Fruit fly (Drosophila melanogaster): ENCODE results near the gene CG42724.

DNA sequence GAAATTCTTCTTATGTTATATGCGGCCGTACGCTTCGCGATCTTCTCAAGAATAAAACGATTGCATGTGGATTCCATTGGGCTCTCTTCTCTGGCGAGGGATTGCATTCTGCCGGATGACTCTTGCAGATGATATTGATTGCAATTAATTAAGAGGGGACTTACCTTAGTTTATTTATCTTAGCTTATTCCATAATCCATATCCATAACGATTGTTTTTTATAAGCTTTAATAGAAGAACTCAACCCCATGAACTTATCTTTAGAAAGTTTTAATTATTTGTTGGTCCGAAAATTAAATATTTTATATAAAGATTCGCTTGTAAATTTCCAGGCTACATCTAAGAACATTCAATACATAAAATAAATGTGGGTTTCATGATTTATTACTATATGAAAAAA, 7.9 kb upstream of the CG42724 start, which contains the start of gene CRAT:
- TF ChIP-seq ara (GFP tag; IDR thresholded peaks at IDR 0.05) (no peak), bcd (GFP tag; optimal IDR thresholded peaks at IDR 0.05) (no peak), maf-S (GFP tag; optimal IDR thresholded peaks at IDR 0.05) (no peak), Dek (tag; optimal IDR thresholded peaks at IDR 0.05) (no peak), ro (GFP tag; IDR thresholded peaks at IDR 0.05) (no peak), stwl (tag; optimal IDR thresholded peaks at IDR 0.05) (no peak), cato (GFP tag; optimal IDR thresholded peaks at IDR 0.05; ENCODE audit: borderline replicate concordance) (no peak), CG1647 (GFP tag; optimal IDR thresholded peaks at IDR 0.05) (no peak)
